Fruit fly (Drosophila melanogaster) whole organism: ENCODE measurements around the gene CG4017.

Source experiments
- CG8478 ChIP-seq: fragments of >200 bp; optimal IDR thresholded peaks from 2 replicates; lab custom pipeline; 2018; ENCODE audit warnings: inconsistent platforms
- Dll ChIP-seq: fragments of >200 bp; optimal IDR thresholded peaks from 2 replicates; lab custom pipeline; 2017
- EcR ChIP-seq, 2 experiments: fragments of >200 bp; optimal IDR thresholded peaks; 2 replicates each; lab custom pipeline; 2017; ENCODE audit warnings: missing biosample characterization in 2 of 2, missing genetic modification characterization in 2 of 2, missing genetic modification reagents in 2 of 2
- pan ChIP-seq: fragments of >200 bp; optimal IDR thresholded peaks from 2 replicates; lab custom pipeline; 2017
- psq ChIP-seq: fragments of >200 bp; optimal IDR thresholded peaks from 2 replicates; lab custom pipeline; 2017

- TF ChIP-seq pan (lab: Kevin White, UChicago), result no peak
- no peak for TF ChIP-seq EcR (GFP tag; optimal IDR thresholded peaks at IDR 0.05; lab: Kevin White, UChicago)
- TF ChIP-seq CG8478, result no peak
- no peak for TF ChIP-seq Dll (lab: Kevin White, UChicago)
- no peak for TF ChIP-seq psq (lab: Kevin White, UChicago)
These were observed 11.1 kb downstream of the CG4017 start for dm6 chr2L:9777927-9778326.
